Worm (Caenorhabditis elegans) whole organism, early embryonic: ENCODE measurements around the gene F54H5.3.

Source experiments
- aly-1 ChIP-seq: sonication (generic microtip); optimal IDR thresholded peaks from 2 replicates; lab custom pipeline; 2016; ENCODE audit warnings: missing genetic modification characterization, missing compliant biosample characterization
- ama-1 ChIP-seq: fragments of 150-350 bp; optimal IDR thresholded peaks from 2 replicates; lab custom pipeline; 2014
- ceh-36 ChIP-seq: sonication (generic microtip); optimal IDR thresholded peaks from 2 replicates; lab custom pipeline; 2016; ENCODE audit warnings: missing genetic modification characterization, inconsistent platforms, missing compliant biosample characterization
- hmbx-1 ChIP-seq: sonication (generic microtip); optimal IDR thresholded peaks from 2 replicates; lab custom pipeline; 2016; ENCODE audit warnings: mild to moderate bottlenecking, missing genetic modification characterization, missing compliant biosample characterization
- hmg-4 ChIP-seq: fragments of 200-800 bp; sonication (Bioruptor generic); optimal IDR thresholded peaks from 2 replicates; lab custom pipeline; 2018; ENCODE audit warnings: mild to moderate bottlenecking, missing genetic modification characterization, missing compliant biosample characterization
- scrt-1 ChIP-seq: fragments of 200-800 bp; sonication (Bioruptor generic); IDR thresholded peaks from 2 replicates; pipeline ENCODE4 v1.3.6; 2022; ENCODE audit warnings: missing genetic modification characterization, missing compliant biosample characterization
- tbx-37 ChIP-seq: fragments of 200-800 bp; sonication (Bioruptor generic); conservative IDR thresholded peaks from 2 replicates; pipeline ENCODE4 v1.3.6; 2022; ENCODE audit warnings: missing genetic modification reagents, missing genetic modification characterization, missing compliant biosample characterization
- tra-4 ChIP-seq: sonication (generic microtip); optimal IDR thresholded peaks from 2 replicates; lab custom pipeline; 2017; ENCODE audit warnings: missing genetic modification characterization, missing compliant biosample characterization

DNA sequence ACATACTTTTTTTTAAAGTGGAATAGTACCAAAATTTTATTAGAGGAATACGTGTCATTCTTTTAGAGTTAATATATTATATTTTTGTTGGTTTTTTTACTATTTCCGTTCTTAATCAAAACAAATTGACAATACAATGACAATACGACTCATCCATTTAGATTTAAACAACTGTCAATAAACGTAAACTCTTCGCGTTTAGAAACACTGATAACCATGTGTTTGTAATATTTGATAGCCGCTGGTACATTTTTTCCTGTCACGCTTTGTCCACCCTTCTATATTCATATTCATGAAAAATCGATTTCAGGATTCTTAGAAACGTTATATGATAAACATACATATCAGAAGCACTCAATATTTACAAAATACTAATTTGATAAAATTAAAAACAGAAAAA, 41.8 kb downstream of the F54H5.3 start:
- TF ChIP-seq scrt-1 (GFP tag; lab: Robert Waterston, UW) (no peak), hmg-4 (GFP tag; lab: Kevin White, UChicago) (no peak), tbx-37 (no peak), hmbx-1 (tag; lab: Kevin White, UChicago) (no peak), ama-1 (no peak), ceh-36 (tag; lab: Kevin White, UChicago) (no peak), aly-1 (no peak), tra-4 (tag; lab: Kevin White, UChicago) (no peak)
